Fruit fly (Drosophila melanogaster) whole organism, embryonic: Measurements from ENCODE around the gene RanGAP.

ENCODE experiments used
- Adf1 ChIP-seq: fragments of 200-800 bp; sonication (Bioruptor generic); IDR thresholded peaks from 2 replicates; pipeline ENCODE4 v1.3.6; 2022; ENCODE audit warnings: missing biosample characterization, missing genetic modification characterization
- Atf3 ChIP-seq: fragments of 200-800 bp; sonication (Bioruptor generic); optimal IDR thresholded peaks from 3 replicates; lab custom pipeline; 2016; ENCODE audit warnings: missing biosample characterization, missing genetic modification characterization
- Blimp-1 ChIP-seq: fragments of 200-800 bp; sonication (Bioruptor generic); optimal IDR thresholded peaks from 3 replicates; lab custom pipeline; 2018; ENCODE audit warnings: missing biosample characterization, missing genetic modification characterization, mild to moderate bottlenecking, moderate library complexity, missing genetic modification reagents
- CG10565 ChIP-seq: fragments of 200-800 bp; sonication (Bioruptor generic); optimal IDR thresholded peaks from 3 replicates; lab custom pipeline; 2016; ENCODE audit warnings: missing biosample characterization, mild to moderate bottlenecking, missing genetic modification characterization
- CG12391 ChIP-seq: fragments of 200-800 bp; sonication (Bioruptor generic); optimal IDR thresholded peaks from 3 replicates; lab custom pipeline; 2018; ENCODE audit warnings: missing biosample characterization, mild to moderate bottlenecking, missing genetic modification characterization, moderate library complexity
- CG14050 ChIP-seq: fragments of 200-800 bp; sonication (Bioruptor generic); IDR thresholded peaks from 3 replicates; pipeline ENCODE4 v1.3.6; 2022; ENCODE audit warnings: missing biosample characterization, missing genetic modification characterization
- CG14441 ChIP-seq: fragments of 200-800 bp; sonication (Bioruptor generic); IDR thresholded peaks from 2 replicates; pipeline ENCODE4 v1.3.6; 2022; ENCODE audit warnings: missing biosample characterization, missing genetic modification characterization
- CG1603 ChIP-seq: fragments of 200-800 bp; sonication (Bioruptor generic); optimal IDR thresholded peaks from 2 replicates; lab custom pipeline; 2019; ENCODE audit warnings: missing biosample characterization, mild to moderate bottlenecking, missing genetic modification characterization, moderate library complexity
- CG17612 ChIP-seq: fragments of 200-800 bp; sonication (Bioruptor generic); IDR thresholded peaks from 2 replicates; pipeline ENCODE4 v1.3.6; 2022; ENCODE audit warnings: missing biosample characterization, missing genetic modification characterization
- CG17912 ChIP-seq: fragments of 200-800 bp; sonication (Bioruptor generic); optimal IDR thresholded peaks from 2 replicates; lab custom pipeline; 2018; ENCODE audit warnings: missing biosample characterization, mild to moderate bottlenecking, missing genetic modification characterization
- CG30403 ChIP-seq: fragments of 200-800 bp; sonication (Bioruptor generic); optimal IDR thresholded peaks from 3 replicates; lab custom pipeline; 2016; ENCODE audit warnings: missing biosample characterization, missing genetic modification characterization
- CG31365 ChIP-seq: fragments of 200-800 bp; sonication (Bioruptor generic); optimal IDR thresholded peaks from 2 replicates; lab custom pipeline; 2018; ENCODE audit warnings: missing biosample characterization, mild to moderate bottlenecking, missing genetic modification characterization
- CG34422 ChIP-seq: fragments of 200-800 bp; sonication (Bioruptor generic); IDR thresholded peaks from 3 replicates; pipeline ENCODE4 v1.3.6; 2022; ENCODE audit warnings: missing biosample characterization, missing genetic modification characterization
- CG9932 ChIP-seq: fragments of 200-800 bp; sonication (Bioruptor generic); IDR thresholded peaks from 2 replicates; pipeline ENCODE4 v1.3.6; 2022; ENCODE audit warnings: missing biosample characterization, missing genetic modification characterization
- CHES-1-like ChIP-seq: fragments of 200-800 bp; sonication (Bioruptor generic); optimal IDR thresholded peaks from 2 replicates; lab custom pipeline; 2016; ENCODE audit warnings: missing biosample characterization, missing genetic modification characterization
- D19A ChIP-seq: fragments of 200-800 bp; optimal IDR thresholded peaks from 3 replicates; lab custom pipeline; 2019; ENCODE audit warnings: missing biosample characterization, mild to moderate bottlenecking, missing genetic modification characterization, moderate library complexity
- E2f1 ChIP-seq: fragments of 200-800 bp; sonication (Bioruptor generic); IDR thresholded peaks from 2 replicates; pipeline ENCODE4 v1.3.6; 2022; ENCODE audit warnings: missing biosample characterization, missing genetic modification characterization
- E2f2 ChIP-seq: fragments of 200-800 bp; sonication (Bioruptor generic); IDR thresholded peaks from 2 replicates; pipeline ENCODE4 v1.3.6; 2022; ENCODE audit warnings: missing biosample characterization, missing genetic modification characterization
- HLH3B ChIP-seq: fragments of 200-800 bp; sonication (Bioruptor generic); IDR thresholded peaks from 2 replicates; pipeline ENCODE4 v1.3.6; 2022; ENCODE audit warnings: missing biosample characterization, missing genetic modification characterization
- Hmr ChIP-seq: fragments of 200-800 bp; sonication (Bioruptor generic); optimal IDR thresholded peaks from 3 replicates; lab custom pipeline; 2017; ENCODE audit warnings: mild to moderate bottlenecking, missing biosample characterization, missing genetic modification reagents, missing genetic modification characterization
- Jarid2 ChIP-seq: fragments of 200-800 bp; sonication (Bioruptor generic); optimal IDR thresholded peaks from 3 replicates; lab custom pipeline; 2017; ENCODE audit warnings: mild to moderate bottlenecking, missing biosample characterization, missing genetic modification reagents, missing genetic modification characterization
- Mad ChIP-seq: fragments of 200-800 bp; sonication (Bioruptor generic); optimal IDR thresholded peaks from 2 replicates; lab custom pipeline; 2016; ENCODE audit warnings: missing biosample characterization, missing genetic modification characterization
- NC2α ChIP-seq: fragments of 200-800 bp; sonication (Bioruptor generic); optimal IDR thresholded peaks from 2 replicates; lab custom pipeline; 2016; ENCODE audit warnings: missing biosample characterization, missing genetic modification characterization
- NfI ChIP-seq: fragments of 200-800 bp; sonication (Bioruptor generic); optimal IDR thresholded peaks from 3 replicates; lab custom pipeline; 2018; ENCODE audit warnings: missing biosample characterization, mild to moderate bottlenecking, missing genetic modification characterization, moderate library complexity
- Opbp ChIP-seq: fragments of 200-800 bp; sonication (Bioruptor generic); IDR thresholded peaks from 3 replicates; pipeline ENCODE4 v1.3.6; 2022; ENCODE audit warnings: missing biosample characterization, missing genetic modification characterization; ENCODE audit not compliant: partially characterized antibody
- Rx ChIP-seq: fragments of 200-800 bp; sonication (Bioruptor generic); IDR thresholded peaks from 2 replicates; pipeline ENCODE4 v1.3.6; 2022; ENCODE audit warnings: missing biosample characterization, missing genetic modification characterization
- Trl ChIP-seq, 3 experiments: fragments of >200 bp in 2 of 3; fragments of 200-800 bp in 1 of 3; sonication (Bioruptor generic) in 1 of 3; optimal IDR thresholded peaks; 2 replicates in 1 of 3; 3 replicates in 2 of 3; lab custom pipeline; 2016 to 2017; ENCODE audit warnings: missing biosample characterization in 1 of 3, missing genetic modification characterization in 1 of 3
- Usf ChIP-seq: fragments of 200-800 bp; sonication (Bioruptor generic); optimal IDR thresholded peaks from 2 replicates; lab custom pipeline; 2017; ENCODE audit warnings: missing genotype, missing biosample characterization, missing genetic modification characterization
- ac ChIP-seq: fragments of 200-800 bp; sonication (Bioruptor generic); optimal IDR thresholded peaks from 3 replicates; lab custom pipeline; 2017; ENCODE audit warnings: missing biosample characterization, mild to moderate bottlenecking, missing genetic modification characterization
- aop ChIP-seq: fragments of 200-800 bp; sonication (Bioruptor generic); IDR thresholded peaks from 2 replicates; pipeline ENCODE4 v1.3.6; 2022; ENCODE audit warnings: missing biosample characterization, missing genetic modification characterization
- ase ChIP-seq: fragments of 200-800 bp; sonication (Bioruptor generic); IDR thresholded peaks from 3 replicates; pipeline ENCODE4 v1.3.6; 2022; ENCODE audit warnings: missing biosample characterization, missing genetic modification characterization
- bowl ChIP-seq: fragments of 200-800 bp; sonication (Bioruptor generic); IDR thresholded peaks from 2 replicates; pipeline ENCODE4 v1.3.6; 2022; ENCODE audit warnings: missing biosample characterization, missing genetic modification characterization
- bsh ChIP-seq, 2 experiments: fragments of 200-800 bp; sonication (Bioruptor generic); optimal IDR thresholded peaks; 2 replicates each; lab custom pipeline; 2017 to 2018; ENCODE audit warnings: mild to moderate bottlenecking in 2 of 2, missing biosample characterization in 2 of 2, missing genetic modification characterization in 2 of 2, moderate library complexity in 1 of 2
- dmrt99B ChIP-seq: fragments of 200-800 bp; sonication (Bioruptor generic); optimal IDR thresholded peaks from 2 replicates; lab custom pipeline; 2018; ENCODE audit warnings: missing biosample characterization, mild to moderate bottlenecking, missing genetic modification characterization, moderate library complexity
- dpn ChIP-seq, 2 experiments: fragments of 200-800 bp; sonication (Bioruptor generic); optimal IDR thresholded peaks; 3 replicates each; lab custom pipeline; 2016; ENCODE audit warnings: missing biosample characterization in 2 of 2, missing genetic modification characterization in 2 of 2
- eve ChIP-seq, 2 experiments: fragments of >200 bp; optimal IDR thresholded peaks; 2 replicates each; lab custom pipeline; 2017; ENCODE audit warnings: missing biosample characterization in 2 of 2, missing genetic modification characterization in 2 of 2
- exex ChIP-seq: fragments of 200-800 bp; sonication (Bioruptor generic); optimal IDR thresholded peaks from 4 replicates; lab custom pipeline; 2018; ENCODE audit warnings: missing biosample characterization, mild to moderate bottlenecking, missing genetic modification characterization, moderate library complexity
- gsb-n ChIP-seq: fragments of 200-800 bp; sonication (Bioruptor generic); optimal IDR thresholded peaks from 3 replicates; lab custom pipeline; 2018; ENCODE audit warnings: missing biosample characterization, mild to moderate bottlenecking, missing genetic modification characterization
- hth ChIP-seq: fragments of >200 bp; optimal IDR thresholded peaks from 2 replicates; lab custom pipeline; 2017; ENCODE audit warnings: inconsistent platforms
- kni ChIP-seq: fragments of 200-800 bp; sonication (Bioruptor generic); optimal IDR thresholded peaks from 3 replicates; lab custom pipeline; 2017; ENCODE audit warnings: mild to moderate bottlenecking, missing biosample characterization, missing genetic modification reagents, missing genetic modification characterization
- lilli ChIP-seq: fragments of 200-800 bp; sonication (Bioruptor generic); optimal IDR thresholded peaks from 3 replicates; lab custom pipeline; 2016; ENCODE audit warnings: missing biosample characterization, missing genetic modification characterization
- luna ChIP-seq: fragments of 200-800 bp; sonication (Bioruptor generic); optimal IDR thresholded peaks from 2 replicates; lab custom pipeline; 2016; ENCODE audit warnings: missing biosample characterization, missing genetic modification characterization
- org-1 ChIP-seq: fragments of 200-800 bp; sonication (Bioruptor generic); optimal IDR thresholded peaks from 2 replicates; lab custom pipeline; 2017; ENCODE audit warnings: missing biosample characterization, missing genetic modification characterization
- pan ChIP-seq, 4 experiments: fragments of >200 bp in 3 of 4; fragments of 200-800 bp in 1 of 4; sonication (Bioruptor generic) in 1 of 4; optimal IDR thresholded peaks in 3 of 4; IDR thresholded peaks in 1 of 4; 2 replicates each; pipeline versions ENCODE4 v1.3.6 to Lab custom; 2017 to 2022; ENCODE audit warnings: missing biosample characterization in 2 of 4, missing genetic modification characterization in 2 of 4, mixed read lengths in 1 of 4
- peb ChIP-seq: fragments of 200-800 bp; sonication (Bioruptor generic); IDR thresholded peaks from 2 replicates; pipeline ENCODE4 v1.3.6; 2022; ENCODE audit warnings: missing biosample characterization, missing genetic modification characterization
- phol ChIP-seq: fragments of 200-800 bp; sonication (Bioruptor generic); optimal IDR thresholded peaks from 3 replicates; lab custom pipeline; 2018; ENCODE audit warnings: missing biosample characterization, mild to moderate bottlenecking, missing genetic modification characterization, moderate library complexity
- seq ChIP-seq: fragments of 200-800 bp; sonication (Bioruptor generic); IDR thresholded peaks from 2 replicates; pipeline ENCODE4 v1.3.6; 2022; ENCODE audit warnings: missing biosample characterization, missing genetic modification characterization
- shn ChIP-seq: fragments of 200-800 bp; sonication (Bioruptor generic); optimal IDR thresholded peaks from 3 replicates; lab custom pipeline; 2016; ENCODE audit warnings: missing biosample characterization, missing genetic modification characterization
- sna ChIP-seq: fragments of 200-800 bp; sonication (Bioruptor generic); IDR thresholded peaks from 2 replicates; pipeline ENCODE4 v1.3.6; 2022; ENCODE audit warnings: missing biosample characterization, missing genetic modification characterization; ENCODE audit not compliant: partially characterized antibody
- unc-4 ChIP-seq: fragments of 200-800 bp; sonication (Bioruptor generic); IDR thresholded peaks from 2 replicates; pipeline ENCODE4 v1.3.6; 2022; ENCODE audit warnings: missing biosample characterization, missing genetic modification characterization; ENCODE audit not compliant: partially characterized antibody
- usp ChIP-seq: fragments of >200 bp; optimal IDR thresholded peaks from 2 replicates; lab custom pipeline; 2017; ENCODE audit warnings: missing biosample characterization, missing genetic modification characterization

Gene RanGAP

DNA sequence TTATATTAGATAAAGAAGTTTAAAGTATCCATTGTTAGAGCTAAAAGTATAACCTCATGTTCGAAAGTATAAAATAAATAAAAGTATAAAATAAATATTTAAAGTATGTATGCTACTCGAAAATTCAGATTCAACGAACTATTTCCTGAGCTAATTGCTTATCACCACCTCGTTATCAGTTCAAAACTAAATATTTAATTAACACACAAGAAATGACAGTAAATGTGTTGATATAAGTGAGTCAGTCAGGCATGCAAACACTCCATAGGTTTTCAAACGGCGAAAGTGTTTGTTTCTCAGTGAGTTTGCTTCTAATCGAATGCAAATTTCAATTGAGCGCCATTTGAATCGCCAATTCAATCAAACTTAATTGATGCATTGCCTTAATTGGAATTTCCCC is 7.5 kb upstream of the RanGAP start (continued):
- TF ChIP-seq dpn (GFP tag; optimal IDR thresholded peaks at IDR 0.05; lab: Kevin White, UChicago) = no peak
- TF ChIP-seq CG30403 (GFP tag; lab: Kevin White, UChicago) = no peak
- TF ChIP-seq eve (GFP tag; optimal IDR thresholded peaks at IDR 0.05; lab: Kevin White, UChicago) = no peak
- no peak for TF ChIP-seq seq
- TF ChIP-seq CG14441 (GFP tag; lab: Robert Waterston, UW) = no peak; the same call in 1 of the 2 replicates
- TF ChIP-seq lilli (GFP tag; lab: Kevin White, UChicago) = no peak
- no peak for TF ChIP-seq ase (GFP tag; lab: Robert Waterston, UW)
- no peak for TF ChIP-seq Rx
- no peak for TF ChIP-seq CG10565
- peak; percentile 46 for TF ChIP-seq org-1 (GFP tag; lab: Kevin White, UChicago)
- peak; percentile 66 for TF ChIP-seq CG31365
- TF ChIP-seq NC2α (GFP tag; lab: Kevin White, UChicago) = no peak
- TF ChIP-seq D19A (tag; lab: Kevin White, UChicago) = peak; percentile 34
- TF ChIP-seq Blimp-1 (GFP tag; lab: Kevin White, UChicago) = peak; percentile 67
- peak; percentile 56 for TF ChIP-seq exex (tag; lab: Kevin White, UChicago)
- no peak for TF ChIP-seq E2f1 (GFP tag; lab: Robert Waterston, UW)
- TF ChIP-seq HLH3B (GFP tag; lab: Robert Waterston, UW) = no peak
- no peak for TF ChIP-seq Atf3 (GFP tag; lab: Kevin White, UChicago)
- TF ChIP-seq pan (optimal IDR thresholded peaks at IDR 0.05; lab: Kevin White, UChicago) = no peak
- peak in 1 of 2 experiments; percentile 17 for TF ChIP-seq pan (GFP tag; optimal IDR thresholded peaks at IDR 0.05 in 1 of 2, IDR thresholded peaks at IDR 0.05 in 1 of 2)
- no peak for TF ChIP-seq hth (lab: Kevin White, UChicago)
- peak; percentile 62 for TF ChIP-seq gsb-n (tag; lab: Kevin White, UChicago)
- TF ChIP-seq usp = no peak
- no peak for TF ChIP-seq CG14050 (GFP tag; lab: Robert Waterston, UW)
- TF ChIP-seq Hmr (GFP tag; lab: Kevin White, UChicago) = peak; percentile 44
- no peak for TF ChIP-seq CHES-1-like
- no peak for TF ChIP-seq CG9932 (GFP tag; lab: Robert Waterston, UW)
- TF ChIP-seq unc-4 (GFP tag; lab: Robert Waterston, UW) = no peak
- TF ChIP-seq CG17912 (GFP tag; lab: Kevin White, UChicago) = peak; percentile 78
- no peak for TF ChIP-seq Trl (optimal IDR thresholded peaks at IDR 0.05; lab: Kevin White, UChicago)
- TF ChIP-seq Trl (GFP tag; optimal IDR thresholded peaks at IDR 0.05; lab: Kevin White, UChicago) = no peak
- no peak for TF ChIP-seq luna (GFP tag; lab: Kevin White, UChicago)
- TF ChIP-seq E2f2 (GFP tag; lab: Robert Waterston, UW) = no peak
- TF ChIP-seq kni (GFP tag; lab: Kevin White, UChicago) = peak; percentile 52
- no peak for TF ChIP-seq aop (GFP tag; lab: Robert Waterston, UW)
- peak; percentile 83 for TF ChIP-seq ac
- TF ChIP-seq CG17612 = no peak
- TF ChIP-seq peb (GFP tag; lab: Robert Waterston, UW) = no peak
- TF ChIP-seq CG12391 (tag; lab: Kevin White, UChicago) = peak; percentile 48
- peak in 1 of 2 experiments; percentile 61 for TF ChIP-seq bsh (GFP tag; optimal IDR thresholded peaks at IDR 0.05; lab: Kevin White, UChicago)
- no peak for TF ChIP-seq Mad
- TF ChIP-seq sna (GFP tag; lab: Robert Waterston, UW) = no peak
- no peak for TF ChIP-seq Opbp (GFP tag; lab: Robert Waterston, UW)
- no peak for TF ChIP-seq NfI (GFP tag; lab: Kevin White, UChicago)
- no peak for TF ChIP-seq CG34422 (GFP tag; lab: Robert Waterston, UW)
- no peak for TF ChIP-seq Adf1 (GFP tag; lab: Robert Waterston, UW)
- TF ChIP-seq bowl (GFP tag; lab: Robert Waterston, UW) = no peak
- no peak for TF ChIP-seq phol (tag; lab: Kevin White, UChicago)
- no peak for TF ChIP-seq Usf (GFP tag; lab: Kevin White, UChicago)
- peak; percentile 41 for TF ChIP-seq dmrt99B (tag; lab: Kevin White, UChicago)
- peak; percentile 23 for TF ChIP-seq Jarid2 (GFP tag; lab: Kevin White, UChicago)
- peak; percentile 68 for TF ChIP-seq CG1603 (tag; lab: Kevin White, UChicago)
- no peak for TF ChIP-seq shn (GFP tag; lab: Kevin White, UChicago)
